Worm (Caenorhabditis elegans) whole organism, L4 larva: ENCODE data around the gene srh-75.

Experiments
- D1046.2 ChIP-seq: fragments of 200-800 bp; sonication (Bioruptor generic); IDR thresholded peaks from 2 replicates; pipeline ENCODE4 v1.3.6; 2022; ENCODE audit warnings: missing genetic modification characterization, missing compliant biosample characterization
- F10B5.3 ChIP-seq: sonication (generic microtip); optimal IDR thresholded peaks from 2 replicates; lab custom pipeline; 2016; ENCODE audit warnings: mild to moderate bottlenecking, missing genetic modification characterization, missing compliant biosample characterization
- F26F4.8 ChIP-seq: fragments of 200-800 bp; sonication (Bioruptor generic); conservative IDR thresholded peaks from 2 replicates; pipeline ENCODE4 v1.3.6; 2022; ENCODE audit warnings: missing genetic modification characterization, missing compliant biosample characterization
- F49E8.2 ChIP-seq: sonication (generic microtip); optimal IDR thresholded peaks from 2 replicates; lab custom pipeline; 2016; ENCODE audit warnings: missing compliant biosample characterization, mild to moderate bottlenecking, missing genetic modification characterization, borderline replicate concordance
- T20F7.1 ChIP-seq: fragments of 200-800 bp; sonication (Bioruptor generic); optimal IDR thresholded peaks from 2 replicates; lab custom pipeline; 2018; ENCODE audit warnings: mild to moderate bottlenecking, missing genetic modification characterization, missing compliant biosample characterization
- T26A8.4 ChIP-seq: fragments of 200-800 bp; sonication (Bioruptor generic); IDR thresholded peaks from 2 replicates; pipeline ENCODE4 v1.3.6; 2022; ENCODE audit warnings: missing genetic modification characterization, missing compliant biosample characterization
- Y75B8A.6 ChIP-seq: fragments of 200-800 bp; sonication (Bioruptor generic); IDR thresholded peaks from 2 replicates; pipeline ENCODE4 v1.3.6; 2022; ENCODE audit warnings: missing genetic modification reagents, missing genetic modification characterization, missing compliant biosample characterization
- aha-1 ChIP-seq: fragments of 150-350 bp; peaks from one replicate; lab custom pipeline; 2014; ENCODE audit warnings: missing biosample characterization, missing genetic modification characterization
- ama-1 ChIP-seq: fragments of 150-350 bp; optimal IDR thresholded peaks from 2 replicates; lab custom pipeline; 2014; ENCODE audit warnings: inconsistent platforms, mixed read lengths
- attf-4 ChIP-seq: sonication (generic microtip); optimal IDR thresholded peaks from 3 replicates; lab custom pipeline; 2017; ENCODE audit warnings: missing biosample characterization, missing genetic modification characterization
- ceh-32 ChIP-seq: sonication (generic microtip); optimal IDR thresholded peaks from 2 replicates; lab custom pipeline; 2016; ENCODE audit warnings: mild to moderate bottlenecking, missing genetic modification characterization, missing compliant biosample characterization; ENCODE audit not compliant: poor library complexity
- ceh-62 ChIP-seq: sonication (generic microtip); optimal IDR thresholded peaks from 2 replicates; lab custom pipeline; 2017; ENCODE audit warnings: missing biosample characterization, missing genetic modification characterization
- daf-16 ChIP-seq, 3 experiments: sonication (generic microtip); optimal IDR thresholded peaks; 2 replicates each; lab custom pipeline; 2016 to 2017; ENCODE audit warnings: missing genetic modification characterization in 3 of 3, missing genetic modification reagents in 3 of 3, mild to moderate bottlenecking in 2 of 3, missing compliant biosample characterization in 2 of 3, missing biosample characterization in 1 of 3, moderate library complexity in 1 of 3
- daf-19 ChIP-seq: fragments of 200-800 bp; sonication (Bioruptor generic); conservative IDR thresholded peaks from 2 replicates; pipeline ENCODE4 v1.3.6; 2022; ENCODE audit warnings: missing genetic modification characterization, missing compliant biosample characterization
- dmd-9 ChIP-seq: fragments of 200-800 bp; sonication (Bioruptor generic); IDR thresholded peaks from 2 replicates; pipeline ENCODE4 v1.3.6; 2022; ENCODE audit warnings: missing genetic modification reagents, missing genetic modification characterization, missing compliant biosample characterization
- dpl-1 ChIP-seq: fragments of 150-350 bp; optimal IDR thresholded peaks from 2 replicates; lab custom pipeline; 2014; ENCODE audit warnings: missing biosample characterization, missing genetic modification reagents, missing genetic modification characterization
- dve-1 ChIP-seq: sonication (generic microtip); optimal IDR thresholded peaks from 2 replicates; lab custom pipeline; 2017; ENCODE audit warnings: antibody characterized with exemption, mild to moderate bottlenecking, missing genetic modification characterization, missing compliant biosample characterization; ENCODE audit not compliant: insufficient read depth
- fos-1 ChIP-seq: fragments of 150-350 bp; optimal IDR thresholded peaks from 2 replicates; lab custom pipeline; 2014; ENCODE audit warnings: missing biosample characterization, missing genetic modification characterization
- hif-1 ChIP-seq, 2 experiments: sonication (generic microtip); optimal IDR thresholded peaks; 2 replicates each; lab custom pipeline; 2016 to 2017; ENCODE audit warnings: missing compliant biosample characterization in 2 of 2, missing genetic modification characterization in 2 of 2, missing genetic modification reagents in 2 of 2, missing genotype in 2 of 2, mild to moderate bottlenecking in 1 of 2
- hlh-30 ChIP-seq: sonication (generic microtip); optimal IDR thresholded peaks from 2 replicates; lab custom pipeline; 2017; ENCODE audit warnings: antibody characterized with exemption, mild to moderate bottlenecking, missing genetic modification characterization, missing compliant biosample characterization; ENCODE audit not compliant: insufficient read depth
- lin-1 ChIP-seq: fragments of 200-800 bp; sonication (Bioruptor generic); IDR thresholded peaks from 2 replicates; pipeline ENCODE4 v1.3.6; 2022; ENCODE audit warnings: missing genetic modification reagents, missing genetic modification characterization, missing compliant biosample characterization
- lin-13 ChIP-seq: fragments of 150-350 bp; optimal IDR thresholded peaks from 2 replicates; lab custom pipeline; 2014; ENCODE audit warnings: missing biosample characterization, missing genetic modification reagents, missing genetic modification characterization
- lin-38 ChIP-seq: fragments of 200-800 bp; sonication (Bioruptor generic); IDR thresholded peaks from 2 replicates; pipeline ENCODE4 v1.3.6; 2022; ENCODE audit warnings: missing genetic modification reagents, missing genetic modification characterization, missing compliant biosample characterization
- lsy-2 ChIP-seq, 2 experiments: fragments of 150-350 bp in 1 of 2; sonication (generic microtip) in 1 of 2; optimal IDR thresholded peaks; 2 replicates each; lab custom pipeline; 2014 to 2017; ENCODE audit warnings: missing biosample characterization in 2 of 2, missing genetic modification characterization in 2 of 2
- madf-9 ChIP-seq: fragments of 200-800 bp; sonication (Bioruptor generic); conservative IDR thresholded peaks from 2 replicates; pipeline ENCODE4 v1.3.6; 2022; ENCODE audit warnings: missing genetic modification reagents, missing genetic modification characterization, missing compliant biosample characterization
- mdl-1 ChIP-seq, 2 experiments: fragments of 150-350 bp in 1 of 2; sonication (generic microtip) in 1 of 2; optimal IDR thresholded peaks; 2 replicates each; lab custom pipeline; 2014 to 2017; ENCODE audit warnings: missing biosample characterization in 2 of 2, missing genetic modification characterization in 2 of 2
- nhr-102 ChIP-seq: sonication (generic microtip); optimal IDR thresholded peaks from 2 replicates; lab custom pipeline; 2016; ENCODE audit warnings: mild to moderate bottlenecking, missing genetic modification characterization, moderate library complexity, missing compliant biosample characterization
- nhr-11 ChIP-seq: fragments of 150-350 bp; optimal IDR thresholded peaks from 2 replicates; lab custom pipeline; 2014; ENCODE audit warnings: missing biosample characterization, missing genetic modification characterization
- nhr-111 ChIP-seq: fragments of 200-800 bp; sonication (Bioruptor generic); optimal IDR thresholded peaks from 2 replicates; lab custom pipeline; 2018; ENCODE audit warnings: mild to moderate bottlenecking, missing genetic modification characterization, missing compliant biosample characterization
- nhr-237 ChIP-seq: sonication (generic microtip); optimal IDR thresholded peaks from 2 replicates; lab custom pipeline; 2017; ENCODE audit warnings: missing biosample characterization, missing genetic modification characterization
- nhr-25 ChIP-seq: sonication (generic microtip); optimal IDR thresholded peaks from 2 replicates; lab custom pipeline; 2017; ENCODE audit warnings: missing genetic modification characterization, mild to moderate bottlenecking, missing compliant biosample characterization, antibody characterized with exemption, moderate library complexity, borderline replicate concordance; ENCODE audit not compliant: insufficient read depth
- nhr-28 ChIP-seq: fragments of 150-350 bp; optimal IDR thresholded peaks from 2 replicates; lab custom pipeline; 2014; ENCODE audit warnings: missing biosample characterization, missing genetic modification characterization
- nhr-6 ChIP-seq: fragments of 150-350 bp; optimal IDR thresholded peaks from 2 replicates; lab custom pipeline; 2014; ENCODE audit warnings: missing biosample characterization, missing genetic modification characterization
- nhr-76 ChIP-seq: fragments of 150-350 bp; optimal IDR thresholded peaks from 2 replicates; lab custom pipeline; 2014; ENCODE audit warnings: missing biosample characterization, missing genetic modification characterization
- set-16 ChIP-seq: fragments of 200-800 bp; sonication (Bioruptor generic); IDR thresholded peaks from 2 replicates; pipeline ENCODE4 v1.3.6; 2022; ENCODE audit warnings: missing genetic modification reagents, missing genetic modification characterization, missing compliant biosample characterization
- spr-3 ChIP-seq: fragments of 200-800 bp; sonication (Bioruptor generic); optimal IDR thresholded peaks from 2 replicates; lab custom pipeline; 2018; ENCODE audit warnings: mild to moderate bottlenecking, missing genetic modification characterization, missing compliant biosample characterization
- tag-97 ChIP-seq: fragments of 200-800 bp; sonication (Bioruptor generic); IDR thresholded peaks from 2 replicates; pipeline ENCODE4 v1.3.6; 2022; ENCODE audit warnings: missing genetic modification characterization, missing compliant biosample characterization
- tra-1 ChIP-seq: fragments of 200-800 bp; sonication (Bioruptor generic); IDR thresholded peaks from 2 replicates; pipeline ENCODE4 v1.3.6; 2022; ENCODE audit warnings: missing genetic modification reagents, missing genetic modification characterization, missing compliant biosample characterization
- unc-62 ChIP-seq, 3 experiments: fragments of 150-350 bp in 1 of 3; sonication (generic microtip); optimal IDR thresholded peaks in 2 of 3; peaks in 1 of 3; 1 replicate in 1 of 3; 2 replicates in 2 of 3; lab custom pipeline; 2014 to 2017; ENCODE audit warnings: missing biosample characterization in 3 of 3, missing genetic modification characterization in 3 of 3, missing genetic modification reagents in 3 of 3, missing genotype in 1 of 3
- zfp-3 ChIP-seq: fragments of 200-800 bp; sonication (Bioruptor generic); conservative IDR thresholded peaks from 2 replicates; pipeline ENCODE4 v1.3.6; 2022; ENCODE audit warnings: missing genetic modification reagents, missing genetic modification characterization, missing compliant biosample characterization
- ztf-11 ChIP-seq: fragments of 150-350 bp; optimal IDR thresholded peaks from 2 replicates; lab custom pipeline; 2014; ENCODE audit warnings: missing biosample characterization, missing genetic modification characterization
- ztf-7 ChIP-seq: fragments of 150-350 bp; optimal IDR thresholded peaks from 2 replicates; lab custom pipeline; 2014; ENCODE audit warnings: missing biosample characterization, missing genetic modification characterization

Gene srh-75

ce11 chrV:11063115-11063514, 6.2 kb upstream of the srh-75 start, which contains the start of gene T04C12.9:
Gene T04C12.9 (minus strand): TSS chrV:11063215.
- TF ChIP-seq unc-62 (GFP tag; optimal IDR thresholded peaks at IDR 0.05 in 1 of 2; lab: Kevin White, UChicago) (peak in 1 of 2 experiments; percentile 4), unc-62 (tag; optimal IDR thresholded peaks at IDR 0.05; lab: Kevin White, UChicago) (no peak), ztf-11 (tag; lab: Kevin White, UChicago) (no peak), aha-1 (tag; lab: Kevin White, UChicago) (peak; percentile 23), D1046.2 (GFP tag; lab: Robert Waterston, UW) (no peak), Y75B8A.6 (no peak)

- TF ChIP-seq zfp-3 (GFP tag; lab: Robert Waterston, UW) (no peak), mdl-1 (tag; optimal IDR thresholded peaks at IDR 0.05; lab: Kevin White, UChicago) (peak in 1 of 2 experiments; percentile 14), F26F4.8 (no peak), ama-1 (lab: Kevin White, UChicago) (no peak), hlh-30 (peak; percentile 62), daf-16 (GFP tag; optimal IDR thresholded peaks at IDR 0.05; lab: Kevin White, UChicago) (peak in 1 of 2 experiments; percentile 65), daf-16 (tag; optimal IDR thresholded peaks at IDR 0.05; lab: Kevin White, UChicago) (no peak), lin-13 (GFP tag; lab: Kevin White, UChicago) (no peak), nhr-111 (no peak), attf-4 (tag; lab: Kevin White, UChicago) (no peak), daf-19 (GFP tag; lab: Robert Waterston, UW) (no peak), unc-62 (GFP tag; optimal IDR thresholded peaks at IDR 0.05 in 1 of 2; lab: Kevin White, UChicago) (peak in 1 of 2 experiments; percentile 81), unc-62 (tag; optimal IDR thresholded peaks at IDR 0.05; lab: Kevin White, UChicago) (no peak)
Measured at ce11 chrV:11061887-11062286, 4.9 kb upstream of the srh-75 start.

- TF ChIP-seq mdl-1 (tag; optimal IDR thresholded peaks at IDR 0.05; lab: Kevin White, UChicago) (peak in 1 of 2 experiments; percentile 16), ztf-7 (no peak), nhr-11 (tag; lab: Kevin White, UChicago) (no peak), lsy-2 (tag; optimal IDR thresholded peaks at IDR 0.05; lab: Kevin White, UChicago) (peak in 1 of 2 experiments; percentile 24), lin-38 (GFP tag; lab: Robert Waterston, UW) (no peak), tag-97 (no peak), set-16 (GFP tag; lab: Robert Waterston, UW) (no peak), lin-1 (no peak), nhr-6 (tag; lab: Kevin White, UChicago) (no peak), F49E8.2 (no peak), ceh-62 (tag; lab: Kevin White, UChicago) (no peak), spr-3 (GFP tag; lab: Kevin White, UChicago) (no peak), nhr-237 (tag; lab: Kevin White, UChicago) (no peak), nhr-76 (no peak), hlh-30 (peak; percentile 61), madf-9 (no peak), nhr-28 (tag; lab: Kevin White, UChicago) (peak; percentile 23), ceh-32 (tag; lab: Kevin White, UChicago) (no peak), T20F7.1 (peak; percentile 34), nhr-25 (tag; lab: Kevin White, UChicago) (peak; percentile 18)
Measured at ce11 chrV:11060239-11060984, 3.5 kb upstream of the srh-75 start, which contains the start of gene T04C12.11. Gene T04C12.11 (minus strand): TSS chrV:11060289.

ce11 chrV:11059180-11059579, 2.2 kb upstream of the srh-75 start, which contains the start of gene T04C12.1:
Gene T04C12.1 (minus strand): TSS chrV:11059269.
- TF ChIP-seq dmd-9: no peak
- TF ChIP-seq dve-1 (tag; lab: Kevin White, UChicago): no peak
- TF ChIP-seq nhr-102 (tag; lab: Kevin White, UChicago): no peak
- TF ChIP-seq F26F4.8: no peak
- no peak for TF ChIP-seq hif-1 (tag; optimal IDR thresholded peaks at IDR 0.05; lab: Kevin White, UChicago)
- TF ChIP-seq T26A8.4 (GFP tag; lab: Robert Waterston, UW): no peak
- no peak for TF ChIP-seq nhr-111
- TF ChIP-seq tra-1 (GFP tag; lab: Robert Waterston, UW): no peak
- TF ChIP-seq fos-1: no peak
- TF ChIP-seq F10B5.3 (tag; lab: Kevin White, UChicago): no peak
- no peak for TF ChIP-seq dpl-1 (GFP tag; lab: Kevin White, UChicago)
